Fruit fly (Drosophila melanogaster) whole organism, embryonic: ENCODE results near the gene asl.

ENCODE experiments used
- Atf-2 ChIP-seq: fragments of 200-800 bp; sonication (Bioruptor generic); optimal IDR thresholded peaks from 2 replicates; lab custom pipeline; 2016; ENCODE audit warnings: missing biosample characterization, missing genetic modification characterization
- Atf3 ChIP-seq: fragments of 200-800 bp; sonication (Bioruptor generic); optimal IDR thresholded peaks from 3 replicates; lab custom pipeline; 2016; ENCODE audit warnings: missing biosample characterization, missing genetic modification characterization
- B-H2 ChIP-seq: fragments of 200-800 bp; sonication (Bioruptor generic); optimal IDR thresholded peaks from 2 replicates; lab custom pipeline; 2018; ENCODE audit warnings: missing biosample characterization, mild to moderate bottlenecking, missing genetic modification characterization
- C15 ChIP-seq: fragments of 200-800 bp; sonication (Bioruptor generic); IDR thresholded peaks from 3 replicates; pipeline ENCODE4 v1.3.6; 2022; ENCODE audit warnings: missing biosample characterization, missing genetic modification characterization
- CG12104 ChIP-seq: fragments of 200-800 bp; sonication (Bioruptor generic); optimal IDR thresholded peaks from 3 replicates; lab custom pipeline; 2016; ENCODE audit warnings: missing biosample characterization, missing genetic modification characterization
- CG13775 ChIP-seq: fragments of 200-800 bp; sonication (Bioruptor generic); optimal IDR thresholded peaks from 3 replicates; lab custom pipeline; 2017; ENCODE audit warnings: missing biosample characterization, mild to moderate bottlenecking, missing genetic modification characterization
- CG14710 ChIP-seq: fragments of 200-800 bp; sonication (Bioruptor generic); optimal IDR thresholded peaks from 3 replicates; lab custom pipeline; 2019; ENCODE audit warnings: missing biosample characterization, mild to moderate bottlenecking, missing genetic modification characterization, moderate library complexity
- CG14965 ChIP-seq: fragments of 200-800 bp; sonication (Bioruptor generic); optimal IDR thresholded peaks from 2 replicates; lab custom pipeline; 2016; ENCODE audit warnings: missing biosample characterization, missing genetic modification characterization, borderline replicate concordance
- CG15696 ChIP-seq: fragments of 200-800 bp; sonication (Bioruptor generic); optimal IDR thresholded peaks from 2 replicates; lab custom pipeline; 2019; ENCODE audit warnings: missing biosample characterization, mild to moderate bottlenecking, missing genetic modification characterization, moderate library complexity
- CG18262 ChIP-seq: fragments of 200-800 bp; optimal IDR thresholded peaks from 3 replicates; lab custom pipeline; 2019; ENCODE audit warnings: missing biosample characterization, mild to moderate bottlenecking, missing genetic modification characterization, moderate library complexity
- CG18476 ChIP-seq: fragments of 200-800 bp; sonication (Bioruptor generic); optimal IDR thresholded peaks from 2 replicates; lab custom pipeline; 2016; ENCODE audit warnings: missing biosample characterization, mild to moderate bottlenecking, missing genetic modification characterization
- CG33557 ChIP-seq: fragments of 200-800 bp; sonication (Bioruptor generic); optimal IDR thresholded peaks from 2 replicates; lab custom pipeline; 2019; ENCODE audit warnings: missing biosample characterization, mild to moderate bottlenecking, missing genetic modification characterization, moderate library complexity
- CG3995 ChIP-seq: fragments of 200-800 bp; sonication (Bioruptor generic); optimal IDR thresholded peaks from 3 replicates; lab custom pipeline; 2016; ENCODE audit warnings: missing biosample characterization, missing genetic modification characterization
- CG4282 ChIP-seq: fragments of 200-800 bp; sonication (Bioruptor generic); optimal IDR thresholded peaks from 2 replicates; lab custom pipeline; 2016; ENCODE audit warnings: missing biosample characterization, missing genetic modification characterization
- CG6175 ChIP-seq: fragments of 200-800 bp; sonication (Bioruptor generic); IDR thresholded peaks from 3 replicates; pipeline ENCODE4 v1.3.6; 2022; ENCODE audit warnings: missing biosample characterization, missing genetic modification characterization
- CG6254 ChIP-seq: fragments of 200-800 bp; sonication (Bioruptor generic); optimal IDR thresholded peaks from 3 replicates; lab custom pipeline; 2017; ENCODE audit warnings: mild to moderate bottlenecking, missing biosample characterization, missing genetic modification reagents, missing genetic modification characterization
- CG6683 ChIP-seq: fragments of 200-800 bp; sonication (Bioruptor generic); optimal IDR thresholded peaks from 2 replicates; lab custom pipeline; 2017; ENCODE audit warnings: missing biosample characterization, mild to moderate bottlenecking, missing genetic modification characterization, missing genetic modification reagents
- CG8290 ChIP-seq, 3 experiments: fragments of 200-800 bp; sonication (Bioruptor generic); optimal IDR thresholded peaks; 2 replicates each; lab custom pipeline; 2016 to 2019; ENCODE audit warnings: missing biosample characterization in 3 of 3, missing genetic modification characterization in 3 of 3, mild to moderate bottlenecking in 2 of 3, moderate library complexity in 1 of 3
- CG9215 ChIP-seq: fragments of 200-800 bp; sonication (Bioruptor generic); IDR thresholded peaks from 2 replicates; pipeline ENCODE4 v1.3.6; 2022; ENCODE audit warnings: missing biosample characterization, missing genetic modification characterization
- D ChIP-seq, 2 experiments: fragments of 200-800 bp in 1 of 2; fragments of >200 bp in 1 of 2; sonication (Bioruptor generic) in 1 of 2; optimal IDR thresholded peaks; 2 replicates in 1 of 2; 3 replicates in 1 of 2; lab custom pipeline; 2017; ENCODE audit warnings: mild to moderate bottlenecking in 1 of 2, missing biosample characterization in 1 of 2, missing genetic modification characterization in 1 of 2, missing genetic modification reagents in 1 of 2
- Dip3 ChIP-seq: fragments of 200-800 bp; sonication (Bioruptor generic); optimal IDR thresholded peaks from 3 replicates; lab custom pipeline; 2016; ENCODE audit warnings: missing biosample characterization, missing genetic modification characterization
- Drgx ChIP-seq: fragments of 200-800 bp; sonication (Bioruptor generic); IDR thresholded peaks from 2 replicates; pipeline ENCODE4 v1.3.6; 2022; ENCODE audit warnings: missing biosample characterization, missing genetic modification characterization
- E2f2 ChIP-seq: fragments of 200-800 bp; sonication (Bioruptor generic); IDR thresholded peaks from 2 replicates; pipeline ENCODE4 v1.3.6; 2022; ENCODE audit warnings: missing biosample characterization, missing genetic modification characterization
- HLH3B ChIP-seq: fragments of 200-800 bp; sonication (Bioruptor generic); IDR thresholded peaks from 2 replicates; pipeline ENCODE4 v1.3.6; 2022; ENCODE audit warnings: missing biosample characterization, missing genetic modification characterization
- Hr51 ChIP-seq, 2 experiments: fragments of 200-800 bp; sonication (Bioruptor generic); optimal IDR thresholded peaks; 2 replicates in 1 of 2; 3 replicates in 1 of 2; lab custom pipeline; 2016 to 2018; ENCODE audit warnings: missing biosample characterization in 2 of 2, missing genetic modification characterization in 2 of 2, mild to moderate bottlenecking in 1 of 2, moderate library complexity in 1 of 2
- Lpt ChIP-seq: fragments of >200 bp; optimal IDR thresholded peaks from 2 replicates; lab custom pipeline; 2018; ENCODE audit warnings: missing biosample characterization, missing genetic modification characterization
- Mes4 ChIP-seq: fragments of 200-800 bp; sonication (Bioruptor generic); optimal IDR thresholded peaks from 2 replicates; lab custom pipeline; 2016; ENCODE audit warnings: missing biosample characterization, missing genetic modification characterization
- NK7.1 ChIP-seq: fragments of 200-800 bp; sonication (Bioruptor generic); optimal IDR thresholded peaks from 3 replicates; lab custom pipeline; 2016; ENCODE audit warnings: missing biosample characterization, missing genetic modification characterization
- abd-A ChIP-seq: fragments of 200-800 bp; sonication (Bioruptor generic); optimal IDR thresholded peaks from 3 replicates; lab custom pipeline; 2019; ENCODE audit warnings: missing biosample characterization, mild to moderate bottlenecking, missing genetic modification characterization, moderate library complexity
- bbx ChIP-seq: fragments of 200-800 bp; sonication (Bioruptor generic); IDR thresholded peaks from 2 replicates; pipeline ENCODE4 v1.3.6; 2022; ENCODE audit warnings: missing biosample characterization, missing genetic modification characterization; ENCODE audit not compliant: partially characterized antibody
- bcd ChIP-seq: fragments of 200-800 bp; sonication (Bioruptor generic); optimal IDR thresholded peaks from 2 replicates; lab custom pipeline; 2017; ENCODE audit warnings: missing biosample characterization, mild to moderate bottlenecking, missing genetic modification characterization
- bowl ChIP-seq: fragments of 200-800 bp; sonication (Bioruptor generic); IDR thresholded peaks from 2 replicates; pipeline ENCODE4 v1.3.6; 2022; ENCODE audit warnings: missing biosample characterization, missing genetic modification characterization
- cg ChIP-seq: fragments of 200-800 bp; sonication (Bioruptor generic); optimal IDR thresholded peaks from 3 replicates; lab custom pipeline; 2019; ENCODE audit warnings: missing biosample characterization, mild to moderate bottlenecking, missing genetic modification characterization, moderate library complexity
- chinmo ChIP-seq: fragments of 200-800 bp; sonication (Bioruptor generic); IDR thresholded peaks from 4 replicates; pipeline ENCODE4 v1.3.6; 2022; ENCODE audit warnings: missing biosample characterization, missing genetic modification characterization; ENCODE audit not compliant: partially characterized antibody
- ci ChIP-seq: fragments of 200-800 bp; sonication (Bioruptor generic); IDR thresholded peaks from 3 replicates; pipeline ENCODE4 v1.3.6; 2022; ENCODE audit warnings: missing biosample characterization, missing genetic modification characterization
- gce ChIP-seq: fragments of 200-800 bp; sonication (Bioruptor generic); IDR thresholded peaks from 3 replicates; pipeline ENCODE4 v1.3.6; 2022; ENCODE audit warnings: missing biosample characterization, missing genetic modification characterization
- grn ChIP-seq: fragments of 200-800 bp; sonication (Bioruptor generic); optimal IDR thresholded peaks from 3 replicates; lab custom pipeline; 2017; ENCODE audit warnings: missing biosample characterization, missing genetic modification characterization
- her ChIP-seq: fragments of 200-800 bp; sonication (Bioruptor generic); optimal IDR thresholded peaks from 2 replicates; lab custom pipeline; 2016; ENCODE audit warnings: missing biosample characterization, missing genetic modification characterization
- kay ChIP-seq: fragments of 200-800 bp; sonication (Bioruptor generic); optimal IDR thresholded peaks from 2 replicates; lab custom pipeline; 2016; ENCODE audit warnings: missing biosample characterization, missing genetic modification characterization
- lilli ChIP-seq: fragments of 200-800 bp; sonication (Bioruptor generic); optimal IDR thresholded peaks from 3 replicates; lab custom pipeline; 2016; ENCODE audit warnings: missing biosample characterization, missing genetic modification characterization
- prd ChIP-seq, 3 experiments: fragments of >200 bp in 2 of 3; fragments of 200-800 bp in 1 of 3; sonication (Bioruptor generic) in 1 of 3; optimal IDR thresholded peaks in 2 of 3; IDR thresholded peaks in 1 of 3; 2 replicates in 2 of 3; 3 replicates in 1 of 3; pipeline versions ENCODE4 v1.3.6 to Lab custom; 2017 to 2022; ENCODE audit warnings: missing biosample characterization in 1 of 3, missing genetic modification characterization in 1 of 3
- ro ChIP-seq: fragments of 200-800 bp; sonication (Bioruptor generic); IDR thresholded peaks from 2 replicates; pipeline ENCODE4 v1.3.6; 2022; ENCODE audit warnings: missing biosample characterization, missing genetic modification characterization
- sens ChIP-seq: fragments of 200-800 bp; sonication (Bioruptor generic); peaks from one replicate; lab custom pipeline; 2016; ENCODE audit warnings: missing biosample characterization, missing genetic modification characterization
- ttk ChIP-seq: fragments of 200-800 bp; sonication (Bioruptor generic); IDR thresholded peaks from 2 replicates; pipeline ENCODE4 v2.1.2; 2022; ENCODE audit warnings: missing biosample characterization, missing genetic modification characterization
- vfl ChIP-seq: fragments of 200-800 bp; sonication (Bioruptor generic); optimal IDR thresholded peaks from 2 replicates; lab custom pipeline; 2016; ENCODE audit warnings: missing biosample characterization, missing genetic modification characterization
- z ChIP-seq: fragments of 200-800 bp; sonication (Bioruptor generic); IDR thresholded peaks from 3 replicates; pipeline ENCODE4 v1.3.6; 2022; ENCODE audit warnings: missing biosample characterization, missing genetic modification characterization
- zen2 ChIP-seq: fragments of 200-800 bp; sonication (Bioruptor generic); IDR thresholded peaks from 3 replicates; pipeline ENCODE4 v1.3.6; 2022; ENCODE audit warnings: missing biosample characterization, missing genetic modification characterization; ENCODE audit not compliant: partially characterized antibody
- zf30C ChIP-seq: fragments of 200-800 bp; sonication (Bioruptor generic); optimal IDR thresholded peaks from 3 replicates; lab custom pipeline; 2018; ENCODE audit warnings: missing biosample characterization, mild to moderate bottlenecking, missing genetic modification characterization

asl gene

DNA sequence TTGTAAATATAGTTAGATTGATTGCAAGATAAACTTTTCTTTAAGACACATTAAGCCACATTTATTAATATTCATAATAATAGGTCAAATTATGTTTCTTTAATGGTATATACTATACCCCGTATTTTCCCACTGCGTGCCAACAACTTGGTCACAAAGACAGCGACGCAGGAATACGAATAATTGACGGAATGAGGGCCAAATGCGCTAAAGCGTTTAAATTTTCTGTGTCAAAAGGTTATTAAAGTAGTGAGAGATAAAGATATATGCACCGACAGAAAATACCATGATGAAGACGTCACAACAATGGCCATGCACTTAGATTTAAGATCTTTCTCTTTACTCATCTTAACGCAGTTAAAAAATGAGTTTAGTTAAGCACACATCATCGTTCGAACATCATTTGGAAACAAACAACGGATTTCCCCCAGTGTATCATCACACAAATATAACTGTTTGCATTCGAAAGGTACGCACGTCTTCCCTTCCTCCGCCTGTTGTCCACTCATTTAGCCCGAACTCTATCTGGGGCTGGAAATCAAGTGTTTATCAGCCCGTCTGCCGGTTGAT is 14.1 kb upstream of the asl start (continued):
- TF ChIP-seq CG6175 (no peak), CG15696 (no peak), Hr51 (GFP tag; optimal IDR thresholded peaks at IDR 0.05; lab: Kevin White, UChicago) (peak in 1 of 2 experiments; percentile 70), ro (no peak), CG14965 (GFP tag; lab: Kevin White, UChicago) (no peak), CG18262 (tag; lab: Kevin White, UChicago) (peak; percentile 79), D (optimal IDR thresholded peaks at IDR 0.05; lab: Kevin White, UChicago) (no peak), D (GFP tag; optimal IDR thresholded peaks at IDR 0.05; lab: Kevin White, UChicago) (peak; percentile 71), Drgx (GFP tag; lab: Robert Waterston, UW) (peak; percentile 49; the same call in 1 of the 2 replicates), abd-A (tag; lab: Kevin White, UChicago) (no peak), grn (peak; percentile 95), cg (GFP tag; lab: Kevin White, UChicago) (no peak), sens (peak; percentile 93), Mes4 (GFP tag; lab: Kevin White, UChicago) (peak; percentile 70), Dip3 (GFP tag; lab: Kevin White, UChicago) (peak; percentile 41), z (GFP tag; lab: Robert Waterston, UW) (no peak), E2f2 (GFP tag; lab: Robert Waterston, UW) (0 out of 2 replicates have a peak, but pooled peaks have one; percentile 23), HLH3B (GFP tag; lab: Robert Waterston, UW) (peak; percentile 77), kay (GFP tag; lab: Kevin White, UChicago) (peak; percentile 10), bowl (GFP tag; lab: Robert Waterston, UW) (0 out of 2 replicates have a peak, but pooled peaks have one; percentile 14), CG6254 (peak; percentile 55), CG4282 (GFP tag; lab: Kevin White, UChicago) (no peak), lilli (GFP tag; lab: Kevin White, UChicago) (peak; percentile 63), CG3995 (GFP tag; lab: Kevin White, UChicago) (peak; percentile 19), zen2 (GFP tag; lab: Robert Waterston, UW) (no peak), ci (GFP tag; lab: Robert Waterston, UW) (peak; percentile 85), Lpt (GFP tag; lab: Kevin White, UChicago) (no peak), chinmo (GFP tag; lab: Robert Waterston, UW) (no peak), bbx (GFP tag; lab: Robert Waterston, UW) (no peak), NK7.1 (GFP tag; lab: Kevin White, UChicago) (no peak), CG14710 (tag; lab: Kevin White, UChicago) (peak; percentile 60), CG33557 (GFP tag; lab: Kevin White, UChicago) (no peak), ttk (GFP tag; lab: Robert Waterston, UW) (peak; percentile 49; the same call in 1 of the 2 replicates), prd (optimal IDR thresholded peaks at IDR 0.05; lab: Kevin White, UChicago) (no peak), prd (GFP tag; IDR thresholded peaks at IDR 0.05; lab: Robert Waterston, UW) (peak; percentile 71), CG18476 (GFP tag; lab: Kevin White, UChicago) (peak; percentile 35), her (GFP tag; lab: Kevin White, UChicago) (peak; percentile 44), CG13775 (peak; percentile 68), Atf-2 (GFP tag; lab: Kevin White, UChicago) (peak; percentile 50), CG12104 (GFP tag; lab: Kevin White, UChicago) (peak; percentile 73), CG9215 (no peak), bcd (GFP tag; lab: Kevin White, UChicago) (peak; percentile 59), CG6683 (GFP tag; lab: Kevin White, UChicago) (no peak), gce (GFP tag; lab: Robert Waterston, UW) (peak; percentile 74), C15 (GFP tag; lab: Robert Waterston, UW) (peak; percentile 17; the same call in 1 of the 3 replicates), vfl (GFP tag; lab: Kevin White, UChicago) (peak; percentile 44), CG8290 (GFP tag; optimal IDR thresholded peaks at IDR 0.05; lab: Kevin White, UChicago) (peak; percentile 7), CG8290 (tag; optimal IDR thresholded peaks at IDR 0.05; lab: Kevin White, UChicago) (peak in 1 of 2 experiments; percentile 81), zf30C (GFP tag; lab: Kevin White, UChicago) (peak; percentile 34), Atf3 (peak; percentile 21), B-H2 (GFP tag; lab: Kevin White, UChicago) (no peak)
